Fruit fly (Drosophila melanogaster) whole organism, embryonic: ENCODE data around the gene CG15717.

Experiments
- BtbVII ChIP-seq: fragments of 200-800 bp; sonication (Bioruptor generic); optimal IDR thresholded peaks from 3 replicates; lab custom pipeline; 2017; ENCODE audit warnings: missing biosample characterization, mild to moderate bottlenecking, missing genetic modification characterization
- CG1233 ChIP-seq: fragments of 200-800 bp; sonication (Bioruptor generic); optimal IDR thresholded peaks from 4 replicates; lab custom pipeline; 2018; ENCODE audit warnings: missing biosample characterization, mild to moderate bottlenecking, missing genetic modification characterization
- CG15269 ChIP-seq: fragments of 200-800 bp; sonication (Bioruptor generic); optimal IDR thresholded peaks from 2 replicates; lab custom pipeline; 2018; ENCODE audit warnings: missing biosample characterization, mild to moderate bottlenecking, missing genetic modification characterization, moderate library complexity
- CG17912 ChIP-seq: fragments of 200-800 bp; sonication (Bioruptor generic); optimal IDR thresholded peaks from 2 replicates; lab custom pipeline; 2018; ENCODE audit warnings: missing biosample characterization, mild to moderate bottlenecking, missing genetic modification characterization
- CG18599 ChIP-seq: fragments of 200-800 bp; sonication (Bioruptor generic); optimal IDR thresholded peaks from 3 replicates; lab custom pipeline; 2017; ENCODE audit warnings: missing biosample characterization, missing genetic modification characterization, mild to moderate bottlenecking, moderate library complexity, missing genetic modification reagents
- CG2889 ChIP-seq: fragments of 200-800 bp; sonication (Bioruptor generic); IDR thresholded peaks from 3 replicates; pipeline ENCODE4 v1.3.6; 2022; ENCODE audit warnings: missing biosample characterization, missing genetic modification characterization
- CG3281 ChIP-seq: fragments of 200-800 bp; sonication (Bioruptor generic); optimal IDR thresholded peaks from 3 replicates; lab custom pipeline; 2017; ENCODE audit warnings: missing biosample characterization, mild to moderate bottlenecking, missing genetic modification characterization
- CG33213 ChIP-seq: fragments of 200-800 bp; sonication (Bioruptor generic); optimal IDR thresholded peaks from 3 replicates; lab custom pipeline; 2016; ENCODE audit warnings: missing biosample characterization, missing genetic modification characterization
- CG34224 ChIP-seq: fragments of 200-800 bp; sonication (Bioruptor generic); IDR thresholded peaks from 3 replicates; pipeline ENCODE4 v1.3.6; 2022; ENCODE audit warnings: missing biosample characterization, missing genetic modification characterization; ENCODE audit not compliant: partially characterized antibody
- CG3838 ChIP-seq: fragments of 200-800 bp; sonication (Bioruptor generic); optimal IDR thresholded peaks from 3 replicates; lab custom pipeline; 2016; ENCODE audit warnings: missing biosample characterization, missing genetic modification characterization
- CG3847 ChIP-seq: fragments of 200-800 bp; sonication (Bioruptor generic); IDR thresholded peaks from 2 replicates; pipeline ENCODE4 v1.3.6; 2022; ENCODE audit warnings: missing biosample characterization, missing genetic modification characterization
- CG42726 ChIP-seq: fragments of 200-800 bp; sonication (Bioruptor generic); IDR thresholded peaks from 2 replicates; pipeline ENCODE4 v1.3.6; 2022; ENCODE audit warnings: missing biosample characterization, missing genetic modification characterization; ENCODE audit not compliant: partially characterized antibody
- CG4424 ChIP-seq: fragments of 200-800 bp; sonication (Bioruptor generic); optimal IDR thresholded peaks from 3 replicates; lab custom pipeline; 2016; ENCODE audit warnings: missing biosample characterization, missing genetic modification characterization
- CG6175 ChIP-seq: fragments of 200-800 bp; sonication (Bioruptor generic); IDR thresholded peaks from 3 replicates; pipeline ENCODE4 v1.3.6; 2022; ENCODE audit warnings: missing biosample characterization, missing genetic modification characterization
- CG8478 ChIP-seq: fragments of >200 bp; optimal IDR thresholded peaks from 2 replicates; lab custom pipeline; 2018
- CG8765 ChIP-seq: fragments of 200-800 bp; sonication (Bioruptor generic); IDR thresholded peaks from 2 replicates; pipeline ENCODE4 v1.3.6; 2022; ENCODE audit warnings: missing biosample characterization, missing genetic modification characterization
- D ChIP-seq, 2 experiments: fragments of 200-800 bp in 1 of 2; fragments of >200 bp in 1 of 2; sonication (Bioruptor generic) in 1 of 2; optimal IDR thresholded peaks; 2 replicates in 1 of 2; 3 replicates in 1 of 2; lab custom pipeline; 2017; ENCODE audit warnings: mild to moderate bottlenecking in 1 of 2, missing biosample characterization in 1 of 2, missing genetic modification characterization in 1 of 2, missing genetic modification reagents in 1 of 2
- Dp ChIP-seq: fragments of 200-800 bp; sonication (Bioruptor generic); optimal IDR thresholded peaks from 2 replicates; lab custom pipeline; 2018; ENCODE audit warnings: missing biosample characterization, mild to moderate bottlenecking, missing genetic modification characterization, moderate library complexity
- Gsc ChIP-seq: fragments of 200-800 bp; sonication (Bioruptor generic); IDR thresholded peaks from 2 replicates; pipeline ENCODE4 v1.3.6; 2022; ENCODE audit warnings: missing biosample characterization, missing genetic modification characterization
- Gug ChIP-seq: fragments of 200-800 bp; sonication (Bioruptor generic); IDR thresholded peaks from 4 replicates; pipeline ENCODE4 v1.3.6; 2022; ENCODE audit warnings: missing biosample characterization, missing genetic modification characterization
- HLH54F ChIP-seq: fragments of 200-800 bp; sonication (Bioruptor generic); optimal IDR thresholded peaks from 3 replicates; lab custom pipeline; 2016; ENCODE audit warnings: missing biosample characterization, missing genetic modification characterization
- HmgZ ChIP-seq: fragments of 200-800 bp; sonication (Bioruptor generic); optimal IDR thresholded peaks from 2 replicates; lab custom pipeline; 2018; ENCODE audit warnings: missing biosample characterization, mild to moderate bottlenecking, missing genetic modification characterization
- Hr78 ChIP-seq, 2 experiments: fragments of 200-800 bp in 1 of 2; fragments of >200 bp in 1 of 2; sonication (Bioruptor generic) in 1 of 2; optimal IDR thresholded peaks; 2 replicates each; lab custom pipeline; 2017 to 2019; ENCODE audit warnings: missing biosample characterization in 2 of 2, missing genetic modification characterization in 2 of 2, mild to moderate bottlenecking in 1 of 2, moderate library complexity in 1 of 2
- Jarid2 ChIP-seq: fragments of 200-800 bp; sonication (Bioruptor generic); optimal IDR thresholded peaks from 3 replicates; lab custom pipeline; 2017; ENCODE audit warnings: mild to moderate bottlenecking, missing biosample characterization, missing genetic modification reagents, missing genetic modification characterization
- Lhr ChIP-seq: fragments of 200-800 bp; sonication (Bioruptor generic); optimal IDR thresholded peaks from 3 replicates; lab custom pipeline; 2017; ENCODE audit warnings: mild to moderate bottlenecking, missing biosample characterization, missing genetic modification reagents, missing genetic modification characterization
- Lim3 ChIP-seq: fragments of 200-800 bp; sonication (Bioruptor generic); IDR thresholded peaks from 2 replicates; pipeline ENCODE4 v1.3.6; 2022; ENCODE audit warnings: missing biosample characterization, missing genetic modification characterization
- MTF-1 ChIP-seq: fragments of 200-800 bp; sonication (Bioruptor generic); optimal IDR thresholded peaks from 2 replicates; lab custom pipeline; 2018; ENCODE audit warnings: missing biosample characterization, mild to moderate bottlenecking, missing genetic modification characterization, borderline replicate concordance
- Tbp ChIP-seq: fragments of >200 bp; optimal IDR thresholded peaks from 2 replicates; lab custom pipeline; 2018; ENCODE audit warnings: missing biosample characterization, missing genetic modification characterization
- al ChIP-seq: fragments of 200-800 bp; sonication (Bioruptor generic); IDR thresholded peaks from 2 replicates; pipeline ENCODE4 v1.3.6; 2022; ENCODE audit warnings: missing biosample characterization, missing genetic modification characterization
- ash1 ChIP-seq: fragments of 200-800 bp; sonication (Bioruptor generic); optimal IDR thresholded peaks from 2 replicates; lab custom pipeline; 2018; ENCODE audit warnings: missing biosample characterization, mild to moderate bottlenecking, missing genetic modification characterization
- bbx ChIP-seq: fragments of 200-800 bp; sonication (Bioruptor generic); IDR thresholded peaks from 2 replicates; pipeline ENCODE4 v1.3.6; 2022; ENCODE audit warnings: missing biosample characterization, missing genetic modification characterization; ENCODE audit not compliant: partially characterized antibody
- cg ChIP-seq: fragments of 200-800 bp; sonication (Bioruptor generic); optimal IDR thresholded peaks from 3 replicates; lab custom pipeline; 2019; ENCODE audit warnings: missing biosample characterization, mild to moderate bottlenecking, missing genetic modification characterization, moderate library complexity
- danr ChIP-seq: fragments of 200-800 bp; sonication (Bioruptor generic); IDR thresholded peaks from 2 replicates; pipeline ENCODE4 v1.3.6; 2022; ENCODE audit warnings: missing biosample characterization, missing genetic modification characterization
- dati ChIP-seq: fragments of 200-800 bp; sonication (Bioruptor generic); IDR thresholded peaks from 2 replicates; pipeline ENCODE4 v1.3.6; 2022; ENCODE audit warnings: missing biosample characterization, missing genetic modification characterization
- ftz-f1 ChIP-seq: fragments of 200-800 bp; sonication (Bioruptor generic); optimal IDR thresholded peaks from 2 replicates; lab custom pipeline; 2016; ENCODE audit warnings: missing biosample characterization, missing genetic modification characterization
- h ChIP-seq: fragments of >200 bp; optimal IDR thresholded peaks from 2 replicates; lab custom pipeline; 2017
- lmd ChIP-seq: fragments of 200-800 bp; sonication (Bioruptor generic); IDR thresholded peaks from 2 replicates; pipeline ENCODE4 v1.3.6; 2022; ENCODE audit warnings: missing biosample characterization, missing genetic modification characterization
- lola ChIP-seq, 3 experiments: fragments of >200 bp in 2 of 3; fragments of 200-800 bp in 1 of 3; sonication (Bioruptor generic) in 1 of 3; optimal IDR thresholded peaks; 2 replicates each; lab custom pipeline; 2017 to 2019; ENCODE audit warnings: missing biosample characterization in 3 of 3, missing genetic modification characterization in 3 of 3, mild to moderate bottlenecking in 1 of 3, moderate library complexity in 1 of 3
- peb ChIP-seq: fragments of 200-800 bp; sonication (Bioruptor generic); IDR thresholded peaks from 2 replicates; pipeline ENCODE4 v1.3.6; 2022; ENCODE audit warnings: missing biosample characterization, missing genetic modification characterization
- pnt ChIP-seq: fragments of 200-800 bp; sonication (Bioruptor generic); optimal IDR thresholded peaks from 3 replicates; lab custom pipeline; 2016; ENCODE audit warnings: missing biosample characterization, missing genetic modification characterization
- pum ChIP-seq: fragments of 200-800 bp; sonication (Bioruptor generic); optimal IDR thresholded peaks from 2 replicates; lab custom pipeline; 2016; ENCODE audit warnings: missing biosample characterization, missing genetic modification characterization
- repo ChIP-seq: fragments of 200-800 bp; sonication (Bioruptor generic); optimal IDR thresholded peaks from 2 replicates; lab custom pipeline; 2016; ENCODE audit warnings: missing biosample characterization, missing genetic modification characterization
- tap ChIP-seq: fragments of 200-800 bp; optimal IDR thresholded peaks from 3 replicates; lab custom pipeline; 2019; ENCODE audit warnings: missing biosample characterization, mild to moderate bottlenecking, missing genetic modification characterization, moderate library complexity
- unpg ChIP-seq: fragments of 200-800 bp; sonication (Bioruptor generic); optimal IDR thresholded peaks from 3 replicates; lab custom pipeline; 2018; ENCODE audit warnings: missing biosample characterization, mild to moderate bottlenecking, missing genetic modification characterization, moderate library complexity
- wdn ChIP-seq: fragments of 200-800 bp; sonication (Bioruptor generic); IDR thresholded peaks from 2 replicates; pipeline ENCODE4 v1.3.6; 2022; ENCODE audit warnings: missing biosample characterization, missing genetic modification characterization
- wek ChIP-seq: fragments of 200-800 bp; sonication (Bioruptor generic); optimal IDR thresholded peaks from 3 replicates; lab custom pipeline; 2018; ENCODE audit warnings: missing biosample characterization, mild to moderate bottlenecking, missing genetic modification characterization, moderate library complexity

Gene CG15717

DNA sequence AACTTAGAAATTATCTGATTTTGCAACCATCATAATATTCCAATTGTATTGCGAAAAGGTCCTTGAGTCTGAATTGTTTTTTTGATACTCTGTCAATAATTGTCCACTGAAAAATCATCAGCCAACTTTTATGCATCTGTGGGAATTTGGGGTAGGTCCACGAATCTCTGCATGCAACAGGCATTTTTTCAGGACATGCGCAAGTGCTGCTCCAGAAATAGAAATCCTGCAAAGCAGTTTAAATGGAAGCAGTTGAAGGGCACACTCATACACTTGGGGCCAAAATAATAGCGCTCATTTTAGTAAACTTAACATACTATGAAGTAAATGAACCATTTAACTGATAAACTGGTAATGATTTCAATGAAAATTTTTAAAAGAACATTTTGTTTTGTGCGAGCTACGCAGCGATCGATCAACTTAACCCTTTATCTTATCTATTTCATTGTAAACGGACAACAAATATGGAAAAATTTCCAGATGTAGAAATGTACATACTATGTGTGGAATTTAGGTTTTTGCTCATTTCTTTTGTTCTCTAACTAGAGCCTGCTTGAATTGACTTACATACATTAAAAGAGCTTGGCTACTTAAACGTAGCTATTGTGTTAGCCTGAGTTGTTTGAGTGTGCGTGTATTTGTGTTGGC lies 1.5 kb downstream of the CG15717 start (continued):
- TF ChIP-seq HLH54F, result peak; percentile 57
- TF ChIP-seq CG3281 (GFP tag; lab: Kevin White, UChicago), result peak; percentile 83
- no peak for TF ChIP-seq al (GFP tag; lab: Robert Waterston, UW)
- peak; percentile 77 for TF ChIP-seq CG18599 (GFP tag; lab: Kevin White, UChicago)
- TF ChIP-seq CG3847 (GFP tag; lab: Robert Waterston, UW), result peak; percentile 32; the same call in 1 of the 2 replicates
- no peak for TF ChIP-seq CG42726

- TF ChIP-seq MTF-1 (GFP tag; lab: Kevin White, UChicago), result peak; percentile 96
- TF ChIP-seq Lhr (GFP tag; lab: Kevin White, UChicago), result peak; percentile 95
- peak; percentile 97 for TF ChIP-seq peb (GFP tag; lab: Robert Waterston, UW)
- TF ChIP-seq Lim3 (GFP tag; lab: Robert Waterston, UW), result peak; percentile 97
- peak; percentile 97 for TF ChIP-seq tap (tag; lab: Kevin White, UChicago)
- TF ChIP-seq danr, result peak; percentile 98
- peak; percentile 99 for TF ChIP-seq CG3847 (GFP tag; lab: Robert Waterston, UW)
- peak; percentile 100 for TF ChIP-seq Gug
- TF ChIP-seq CG6175 (GFP tag; lab: Robert Waterston, UW), result peak; percentile 99
- TF ChIP-seq Tbp (GFP tag; lab: Kevin White, UChicago), result no peak
- peak; percentile 90 for TF ChIP-seq CG8478 (lab: Kevin White, UChicago)
- TF ChIP-seq ash1 (GFP tag; lab: Kevin White, UChicago), result peak; percentile 98
- peak; percentile 99 for TF ChIP-seq repo (GFP tag; lab: Kevin White, UChicago)
- TF ChIP-seq CG1233 (GFP tag; lab: Kevin White, UChicago), result peak; percentile 98
- TF ChIP-seq CG17912 (GFP tag; lab: Kevin White, UChicago), result peak; percentile 82
- peak; percentile 99 for TF ChIP-seq CG33213 (GFP tag; lab: Kevin White, UChicago)
- peak; percentile 99 for TF ChIP-seq wdn (GFP tag; lab: Robert Waterston, UW)
- peak; percentile 96 for TF ChIP-seq wek
- no peak for TF ChIP-seq h (lab: Kevin White, UChicago)
- peak; percentile 47; the same call in 1 of the 2 replicates for TF ChIP-seq bbx
- no peak for TF ChIP-seq cg (GFP tag; lab: Kevin White, UChicago)
- peak; percentile 99 for TF ChIP-seq HmgZ (tag; lab: Kevin White, UChicago)
- peak in 1 of 2 experiments; percentile 87 for TF ChIP-seq Hr78 (GFP tag; optimal IDR thresholded peaks at IDR 0.05; lab: Kevin White, UChicago)
- TF ChIP-seq BtbVII (GFP tag; lab: Kevin White, UChicago), result peak; percentile 99
- peak; percentile 96 for TF ChIP-seq ftz-f1 (GFP tag; lab: Kevin White, UChicago)
- peak; percentile 98 for TF ChIP-seq unpg (GFP tag; lab: Kevin White, UChicago)
- peak; percentile 100 for TF ChIP-seq lmd
- TF ChIP-seq CG15269, result peak; percentile 99
- peak; percentile 98 for TF ChIP-seq dati (GFP tag; lab: Robert Waterston, UW)
- peak; percentile 42 for TF ChIP-seq Dp (GFP tag; lab: Kevin White, UChicago)
- peak; percentile 99 for TF ChIP-seq CG8765 (GFP tag; lab: Robert Waterston, UW)
- TF ChIP-seq CG34224, result peak; percentile 49; the same call in 1 of the 3 replicates
- peak; percentile 99 for TF ChIP-seq pnt (GFP tag; lab: Kevin White, UChicago)
- peak; percentile 93 for TF ChIP-seq Jarid2 (GFP tag; lab: Kevin White, UChicago)
- TF ChIP-seq CG2889 (GFP tag; lab: Robert Waterston, UW), result peak; percentile 99
- no peak for TF ChIP-seq D (optimal IDR thresholded peaks at IDR 0.05; lab: Kevin White, UChicago)
- peak; percentile 97 for TF ChIP-seq D (GFP tag; optimal IDR thresholded peaks at IDR 0.05; lab: Kevin White, UChicago)
- peak; percentile 97 for TF ChIP-seq CG3838
- peak; percentile 99 for TF ChIP-seq CG4424 (GFP tag; lab: Kevin White, UChicago)
- TF ChIP-seq pum (GFP tag; lab: Kevin White, UChicago), result peak; percentile 99
- peak in 1 of 3 experiments; percentile 93 for TF ChIP-seq lola (GFP tag; optimal IDR thresholded peaks at IDR 0.05; lab: Kevin White, UChicago)
- TF ChIP-seq Gsc, result peak; percentile 97
These were observed 2.5 kb downstream of the CG15717 start for dm6 chrX:13131063-13131773.
